Worm (Caenorhabditis elegans) whole organism, dauer: ENCODE measurements around the gene atf-7.

Experiments
- unc-62 ChIP-seq: sonication (generic microtip); optimal IDR thresholded peaks from 2 replicates; lab custom pipeline; 2017; ENCODE audit warnings: missing biosample characterization, missing genetic modification reagents, missing genetic modification characterization

The atf-7 gene

ce11 chrIII:4449357-4449756 lies 49.5 kb downstream of the atf-7 start:
- TF ChIP-seq unc-62 (GFP tag; lab: Kevin White, UChicago), result no peak

ce11 chrIII:4448029-4448428 lies 50.8 kb downstream of the atf-7 start:
- TF ChIP-seq unc-62 (GFP tag; lab: Kevin White, UChicago), result no peak

ce11 chrIII:4444492-4444891 lies 54.4 kb downstream of the atf-7 start:
- TF ChIP-seq unc-62 (GFP tag; lab: Kevin White, UChicago), result no peak

- no peak for TF ChIP-seq unc-62 (GFP tag; lab: Kevin White, UChicago)
Measured at ce11 chrIII:4441781-4442180, 57.1 kb downstream of the atf-7 start, which contains the start of gene nex-3. Gene nex-3 (plus strand): TSS chrIII:4442081.
